Worm (Caenorhabditis elegans): Measurements from ENCODE around the gene cdh-12.

DNA sequence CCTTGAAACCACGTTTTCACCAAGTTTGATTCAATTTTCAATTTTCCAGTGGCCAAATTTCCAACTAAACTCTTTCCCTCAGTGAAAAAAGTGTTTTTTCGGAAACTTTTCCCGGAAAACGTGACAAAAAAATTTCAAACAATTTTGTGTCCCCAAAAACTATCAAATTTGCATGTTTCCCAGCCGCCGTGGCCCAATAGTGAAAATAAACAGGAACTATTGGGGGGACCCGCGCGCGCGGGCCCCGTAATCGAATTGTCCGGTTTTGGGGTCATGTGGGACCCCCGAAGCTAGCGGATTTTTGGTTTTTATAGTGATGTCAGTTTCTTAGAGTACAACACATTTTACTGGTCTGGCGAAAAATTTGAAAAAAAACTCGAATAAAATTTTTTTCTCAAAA, 20.3 kb upstream of the cdh-12 start:
- TF ChIP-seq unc-62 (GFP tag; optimal IDR thresholded peaks at IDR 0.05) (no peak), irx-1 (tag; optimal IDR thresholded peaks at IDR 0.05) (no peak), fos-1 (tag; optimal IDR thresholded peaks at IDR 0.05) (no peak)
